Worm (Caenorhabditis elegans): Measurements from ENCODE around the gene ptr-19.

The ptr-19 gene

DNA sequence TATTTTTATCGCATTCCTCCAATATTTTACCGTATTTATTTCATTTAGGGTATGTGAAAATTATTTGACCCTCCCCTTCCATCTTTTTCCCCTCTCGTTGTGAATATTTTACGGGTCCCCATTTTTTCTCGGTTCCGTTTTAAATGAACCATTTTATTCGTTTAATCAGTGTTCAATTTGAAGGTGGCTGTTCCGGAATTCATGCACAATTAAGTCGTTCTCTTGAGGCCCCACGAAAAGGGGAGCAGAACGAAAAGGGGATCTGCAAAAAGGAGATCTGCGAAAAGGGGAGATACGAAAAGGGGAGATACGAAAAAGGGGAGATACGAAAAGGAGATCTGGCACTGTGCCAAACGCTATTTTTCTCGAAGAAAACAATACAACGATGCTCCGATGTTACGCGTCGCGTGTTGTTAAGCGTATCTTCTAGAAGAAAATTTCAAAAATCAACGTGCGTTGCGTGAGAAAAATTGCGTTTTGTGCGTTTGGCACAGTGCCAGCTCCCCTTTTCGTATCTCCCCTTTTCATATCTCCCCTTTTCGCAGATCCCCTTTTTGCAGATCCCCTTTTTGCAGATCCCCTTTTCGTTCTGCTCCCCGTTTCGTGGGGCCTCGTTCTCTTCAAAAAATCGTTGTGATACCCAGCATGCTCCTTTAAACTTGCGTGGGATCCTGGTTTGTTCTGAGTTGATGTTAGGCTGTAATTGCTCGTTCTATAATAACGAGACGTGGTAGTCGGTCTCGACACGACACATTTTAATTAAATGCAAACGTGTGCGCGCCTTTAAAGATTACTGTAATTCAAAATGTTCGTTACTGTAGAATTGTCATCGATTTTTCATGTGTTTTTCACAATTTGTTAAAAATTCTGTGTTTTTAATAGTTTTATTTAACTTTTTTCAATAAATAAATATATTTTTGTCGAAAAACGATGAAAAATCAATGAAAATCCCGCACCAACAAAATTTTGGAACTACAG, 29.5 kb downstream of the ptr-19 start:
- peak; percentile 57 for TF ChIP-seq pes-1 (GFP tag; IDR thresholded peaks at IDR 0.05)
- peak; percentile 27; the same call in 1 of the 2 replicates for TF ChIP-seq sea-1 (GFP tag; conservative IDR thresholded peaks at IDR 0.05)
- no peak for TF ChIP-seq B0310.2 (tag; optimal IDR thresholded peaks at IDR 0.05)
- TF ChIP-seq tbx-11 (GFP tag; IDR thresholded peaks at IDR 0.05) = peak; percentile 38; the same call in 1 of the 2 replicates
- 0 out of 2 replicates have a peak, but pooled peaks have one; percentile 48 for TF ChIP-seq scrt-1 (GFP tag; IDR thresholded peaks at IDR 0.05)
- TF ChIP-seq aly-1 (tag; optimal IDR thresholded peaks at IDR 0.05) = no peak

DNA sequence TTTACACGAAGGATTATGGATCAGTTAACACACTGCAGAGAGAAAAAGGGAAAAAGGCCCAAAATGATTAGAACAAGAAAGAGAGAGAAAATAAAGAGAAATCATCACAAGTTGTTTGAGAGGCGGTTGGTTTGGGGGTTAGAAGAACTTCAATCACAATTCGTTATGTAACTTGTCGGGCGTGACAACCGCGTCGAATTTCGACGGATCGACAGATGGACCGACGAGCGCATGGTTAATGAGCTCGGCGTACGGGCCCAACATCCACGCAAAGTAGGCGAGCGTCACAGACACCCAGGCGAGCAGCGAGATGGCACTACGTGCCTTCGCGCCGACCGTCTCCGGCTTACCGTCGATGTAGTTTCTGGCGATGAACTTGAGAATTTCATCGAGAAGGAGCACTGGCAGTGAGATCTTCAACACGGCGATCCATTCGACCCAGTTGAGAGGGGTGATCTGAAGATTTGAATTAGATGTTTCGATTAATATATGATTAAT, 31.2 kb downstream of the ptr-19 start:
- TF ChIP-seq F13C5.2 (tag; optimal IDR thresholded peaks at IDR 0.05) = no peak
- TF ChIP-seq hnd-1 (tag; optimal IDR thresholded peaks at IDR 0.05) = no peak
- TF ChIP-seq pes-1 (GFP tag; IDR thresholded peaks at IDR 0.05) = no peak
- peak; percentile 1 for TF ChIP-seq ceh-36 (tag; optimal IDR thresholded peaks at IDR 0.05)
- TF ChIP-seq hmg-4 (GFP tag; optimal IDR thresholded peaks at IDR 0.05) = no peak
- TF ChIP-seq B0310.2 (tag; optimal IDR thresholded peaks at IDR 0.05) = no peak

DNA sequence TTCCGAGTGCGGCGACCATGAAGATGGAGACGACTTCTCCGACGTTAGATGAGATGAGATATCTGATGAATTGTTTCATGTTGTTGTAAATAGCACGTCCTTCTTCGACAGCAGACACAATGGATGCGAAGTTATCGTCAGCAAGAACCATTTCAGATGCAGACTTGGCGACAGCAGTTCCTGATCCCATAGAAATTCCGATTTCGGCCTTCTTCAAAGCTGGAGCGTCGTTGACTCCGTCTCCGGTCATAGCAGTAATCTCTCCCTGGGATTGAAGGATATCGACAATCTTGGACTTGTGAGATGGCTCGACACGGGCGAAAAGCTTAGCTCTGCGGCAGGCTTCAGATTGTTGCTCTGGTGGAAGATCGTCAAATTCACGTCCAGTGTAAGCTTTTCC, 32.2 kb downstream of the ptr-19 start:
- TF ChIP-seq hmg-4 (GFP tag; optimal IDR thresholded peaks at IDR 0.05) = no peak
- TF ChIP-seq aly-1 (tag; optimal IDR thresholded peaks at IDR 0.05) = no peak
- TF ChIP-seq hmbx-1 (tag; optimal IDR thresholded peaks at IDR 0.05) = no peak
- no peak for TF ChIP-seq ceh-36 (tag; optimal IDR thresholded peaks at IDR 0.05)
- TF ChIP-seq hnd-1 (tag; optimal IDR thresholded peaks at IDR 0.05) = no peak

DNA sequence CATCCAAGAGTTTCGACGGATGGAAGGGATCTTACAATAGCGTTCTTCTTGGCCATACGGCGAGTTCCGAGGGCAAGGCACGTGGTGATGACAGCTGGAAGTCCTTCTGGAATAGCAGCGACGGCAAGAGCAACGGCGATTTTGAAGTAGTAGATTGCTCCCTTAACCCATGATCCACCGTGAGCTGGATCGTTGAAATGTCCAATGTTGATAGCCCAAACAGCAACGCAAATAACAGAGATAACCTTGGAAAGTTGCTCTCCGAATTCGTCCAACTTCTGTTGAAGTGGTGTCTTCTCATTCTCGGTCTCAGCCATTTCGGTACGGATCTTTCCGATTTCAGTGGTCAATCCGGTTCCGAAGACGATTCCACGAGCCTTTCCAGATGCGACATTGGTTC, 33.5 kb downstream of the ptr-19 start:
- TF ChIP-seq hnd-1 (tag; optimal IDR thresholded peaks at IDR 0.05) (no peak), B0310.2 (tag; optimal IDR thresholded peaks at IDR 0.05) (no peak), ama-1 (optimal IDR thresholded peaks at IDR 0.05) (no peak), pes-1 (GFP tag; IDR thresholded peaks at IDR 0.05) (no peak), scrt-1 (GFP tag; IDR thresholded peaks at IDR 0.05) (no peak), ceh-36 (tag; optimal IDR thresholded peaks at IDR 0.05) (no peak), sea-1 (GFP tag; conservative IDR thresholded peaks at IDR 0.05) (no peak), tbx-11 (GFP tag; IDR thresholded peaks at IDR 0.05) (no peak)

DNA sequence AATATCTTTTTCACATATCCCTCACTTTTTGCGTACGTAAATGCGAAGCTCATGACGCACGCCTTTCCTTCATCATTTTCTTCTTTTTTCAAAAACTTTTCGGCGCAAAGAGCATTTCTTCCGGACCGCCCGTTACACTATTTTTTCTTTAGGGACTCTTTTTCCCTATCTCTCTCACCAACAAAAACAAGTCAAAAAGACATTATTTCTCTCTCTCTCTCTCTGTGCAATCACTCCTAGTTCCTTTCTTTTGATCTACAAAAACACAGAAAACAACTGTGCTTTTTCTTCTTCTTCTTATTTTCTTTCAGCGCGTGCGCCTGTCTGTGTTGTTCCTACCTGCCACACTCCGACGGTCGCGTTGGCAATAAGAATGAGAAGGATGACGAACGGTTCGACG, 34.4 kb downstream of the ptr-19 start:
- TF ChIP-seq pes-1 (GFP tag; IDR thresholded peaks at IDR 0.05) = no peak
- TF ChIP-seq scrt-1 (GFP tag; IDR thresholded peaks at IDR 0.05) = no peak
- TF ChIP-seq sea-1 (GFP tag; conservative IDR thresholded peaks at IDR 0.05) = no peak
- no peak for TF ChIP-seq tbx-37 (GFP tag; conservative IDR thresholded peaks at IDR 0.05)
- TF ChIP-seq ceh-13 (GFP tag; optimal IDR thresholded peaks at IDR 0.05) = no peak
- no peak for TF ChIP-seq hmbx-1 (tag; optimal IDR thresholded peaks at IDR 0.05)
- TF ChIP-seq hnd-1 (tag; optimal IDR thresholded peaks at IDR 0.05) = no peak
- no peak for TF ChIP-seq ets-7 (tag; optimal IDR thresholded peaks at IDR 0.05)
- no peak for TF ChIP-seq tbx-11 (GFP tag; IDR thresholded peaks at IDR 0.05)
- TF ChIP-seq B0310.2 (tag; optimal IDR thresholded peaks at IDR 0.05) = no peak
- no peak for TF ChIP-seq flt-1 (GFP tag; IDR thresholded peaks at IDR 0.05)
- TF ChIP-seq tra-4 (tag; optimal IDR thresholded peaks at IDR 0.05) = no peak
- no peak for TF ChIP-seq aly-1 (tag; optimal IDR thresholded peaks at IDR 0.05)
- TF ChIP-seq ama-1 (optimal IDR thresholded peaks at IDR 0.05) = no peak
- TF ChIP-seq hmg-4 (GFP tag; optimal IDR thresholded peaks at IDR 0.05) = no peak
- TF ChIP-seq F13C5.2 (tag; optimal IDR thresholded peaks at IDR 0.05) = no peak
- TF ChIP-seq ceh-36 (tag; optimal IDR thresholded peaks at IDR 0.05) = no peak

DNA sequence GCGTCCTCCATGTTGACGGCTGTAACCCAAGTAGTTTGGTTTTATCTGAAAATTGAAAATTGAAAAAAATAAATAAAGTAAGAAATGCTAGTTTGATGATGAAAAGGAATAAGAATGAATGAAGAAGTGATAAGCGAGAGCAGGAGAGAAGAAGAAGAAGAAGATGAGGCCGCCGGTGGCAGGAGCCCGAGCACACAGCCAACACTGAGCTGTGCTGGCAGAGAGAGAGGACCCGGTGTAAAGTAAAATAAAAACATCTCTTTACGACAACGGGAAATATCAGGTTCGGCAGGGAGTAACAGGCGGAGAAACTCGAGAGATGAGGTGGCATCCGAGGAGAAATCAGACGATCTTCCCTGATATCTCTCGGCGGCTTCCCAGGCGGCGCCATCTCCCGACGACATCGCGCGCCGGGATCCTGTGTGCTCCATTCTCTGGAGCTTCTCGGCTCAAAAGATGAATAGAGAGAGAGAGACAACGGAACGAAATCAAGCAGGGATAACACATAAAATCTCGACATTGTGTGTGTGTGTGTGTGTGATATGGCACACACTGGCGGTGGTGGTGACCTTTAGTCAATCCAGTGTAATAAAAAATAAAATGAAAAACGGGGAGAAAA, 35.3 kb downstream of the ptr-19 start, which contains the start of gene sca-1:
Gene sca-1, minus strand, starts transcription at position 51 of the 619 bp plus-strand sequence.
- TF ChIP-seq F13C5.2 (tag; optimal IDR thresholded peaks at IDR 0.05) = no peak

DNA sequence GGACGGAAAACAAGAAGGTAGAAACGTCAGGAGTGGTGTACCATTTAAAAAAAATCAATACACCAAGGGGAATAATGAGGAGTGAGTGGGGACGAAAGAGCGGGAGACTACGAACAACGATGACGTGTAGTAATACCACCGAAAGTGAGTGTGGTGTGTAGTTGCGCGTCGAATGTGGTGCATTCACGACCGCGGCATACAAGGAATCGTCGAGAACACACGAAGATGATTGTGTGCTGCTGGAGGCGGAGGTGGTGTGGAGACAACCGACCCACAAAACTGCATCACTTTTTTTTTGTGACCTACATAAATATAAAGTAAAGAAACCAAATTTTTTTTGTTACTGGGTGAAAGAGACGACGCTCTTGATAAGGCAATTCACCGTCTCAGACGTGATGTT, 36.7 kb downstream of the ptr-19 start:
- TF ChIP-seq hmg-4 (GFP tag; optimal IDR thresholded peaks at IDR 0.05) = peak; percentile 59
- TF ChIP-seq ceh-36 (tag; optimal IDR thresholded peaks at IDR 0.05) = no peak
- no peak for TF ChIP-seq tbx-37 (GFP tag; conservative IDR thresholded peaks at IDR 0.05)

DNA sequence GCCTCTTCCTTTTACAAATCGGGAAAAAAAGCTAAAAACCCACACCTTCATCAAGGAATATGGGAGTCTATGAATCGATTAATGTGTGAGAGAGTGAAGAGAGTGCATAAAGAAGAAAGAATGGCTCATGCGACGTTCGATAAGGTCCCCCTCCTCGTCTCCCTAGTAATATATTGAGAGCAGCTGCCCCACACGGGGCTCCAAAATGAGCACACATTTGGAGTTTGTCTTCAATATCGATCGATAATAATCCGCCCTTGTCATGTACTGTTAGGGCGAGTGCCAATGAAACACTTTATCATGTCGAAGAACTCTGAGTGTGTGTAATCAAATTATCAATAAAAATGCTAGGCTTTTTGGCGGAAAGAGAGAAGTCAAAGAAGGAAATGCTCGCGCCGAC, 37.6 kb downstream of the ptr-19 start:
- TF ChIP-seq ets-7 (tag; optimal IDR thresholded peaks at IDR 0.05) (no peak), scrt-1 (GFP tag; IDR thresholded peaks at IDR 0.05) (no peak), tbx-11 (GFP tag; IDR thresholded peaks at IDR 0.05) (no peak), flt-1 (GFP tag; IDR thresholded peaks at IDR 0.05) (no peak), hnd-1 (tag; optimal IDR thresholded peaks at IDR 0.05) (no peak), ceh-36 (tag; optimal IDR thresholded peaks at IDR 0.05) (no peak), ceh-13 (GFP tag; optimal IDR thresholded peaks at IDR 0.05) (no peak)

All from whole organism, early embryonic.